Worm (Caenorhabditis elegans) whole organism, L4 larva: ENCODE data around the gene Y116A8B.1.

Experiments
- F26F4.8 ChIP-seq: fragments of 200-800 bp; sonication (Bioruptor generic); conservative IDR thresholded peaks from 2 replicates; pipeline ENCODE4 v1.3.6; 2022; ENCODE audit warnings: missing genetic modification characterization, missing compliant biosample characterization
- Y48G9A.11 ChIP-seq: fragments of 200-800 bp; sonication (Bioruptor generic); IDR thresholded peaks from 2 replicates; pipeline ENCODE4 v1.3.6; 2022; ENCODE audit warnings: missing genetic modification reagents, missing genetic modification characterization, missing compliant biosample characterization
- aha-1 ChIP-seq: fragments of 150-350 bp; peaks from one replicate; lab custom pipeline; 2014; ENCODE audit warnings: missing biosample characterization, missing genetic modification characterization
- ceh-28 ChIP-seq: fragments of 150-350 bp; optimal IDR thresholded peaks from 2 replicates; lab custom pipeline; 2014; ENCODE audit warnings: missing biosample characterization, missing genetic modification reagents, missing genetic modification characterization
- ctbp-1 ChIP-seq: fragments of 200-800 bp; sonication (Bioruptor generic); IDR thresholded peaks from 2 replicates; pipeline ENCODE4 v1.3.6; 2022; ENCODE audit warnings: missing genetic modification reagents, missing genetic modification characterization, missing compliant biosample characterization
- daf-12 ChIP-seq: fragments of 150-350 bp; optimal IDR thresholded peaks from 2 replicates; lab custom pipeline; 2014; ENCODE audit warnings: missing biosample characterization, missing genetic modification reagents, missing genetic modification characterization
- daf-16 ChIP-seq, 3 experiments: sonication (generic microtip); optimal IDR thresholded peaks; 2 replicates each; lab custom pipeline; 2016 to 2017; ENCODE audit warnings: missing genetic modification characterization in 3 of 3, missing genetic modification reagents in 3 of 3, mild to moderate bottlenecking in 2 of 3, missing compliant biosample characterization in 2 of 3, missing biosample characterization in 1 of 3, moderate library complexity in 1 of 3
- daf-19 ChIP-seq: fragments of 200-800 bp; sonication (Bioruptor generic); conservative IDR thresholded peaks from 2 replicates; pipeline ENCODE4 v1.3.6; 2022; ENCODE audit warnings: missing genetic modification characterization, missing compliant biosample characterization
- daf-8 ChIP-seq: fragments of 200-800 bp; sonication (Bioruptor generic); IDR thresholded peaks from 2 replicates; pipeline ENCODE4 v1.3.6; 2022; ENCODE audit warnings: missing genetic modification characterization, missing compliant biosample characterization
- dmd-6 ChIP-seq: fragments of 200-800 bp; sonication (Bioruptor generic); IDR thresholded peaks from 2 replicates; pipeline ENCODE4 v1.3.6; 2022; ENCODE audit warnings: missing genetic modification reagents, missing genetic modification characterization, missing compliant biosample characterization
- dpl-1 ChIP-seq: fragments of 150-350 bp; optimal IDR thresholded peaks from 2 replicates; lab custom pipeline; 2014; ENCODE audit warnings: missing biosample characterization, missing genetic modification reagents, missing genetic modification characterization
- dve-1 ChIP-seq: sonication (generic microtip); optimal IDR thresholded peaks from 2 replicates; lab custom pipeline; 2017; ENCODE audit warnings: antibody characterized with exemption, mild to moderate bottlenecking, missing genetic modification characterization, missing compliant biosample characterization; ENCODE audit not compliant: insufficient read depth
- fos-1 ChIP-seq: fragments of 150-350 bp; optimal IDR thresholded peaks from 2 replicates; lab custom pipeline; 2014; ENCODE audit warnings: missing biosample characterization, missing genetic modification characterization
- hif-1 ChIP-seq, 2 experiments: sonication (generic microtip); optimal IDR thresholded peaks; 2 replicates each; lab custom pipeline; 2016 to 2017; ENCODE audit warnings: missing compliant biosample characterization in 2 of 2, missing genetic modification characterization in 2 of 2, missing genetic modification reagents in 2 of 2, missing genotype in 2 of 2, mild to moderate bottlenecking in 1 of 2
- hlh-30 ChIP-seq: sonication (generic microtip); optimal IDR thresholded peaks from 2 replicates; lab custom pipeline; 2017; ENCODE audit warnings: antibody characterized with exemption, mild to moderate bottlenecking, missing genetic modification characterization, missing compliant biosample characterization; ENCODE audit not compliant: insufficient read depth
- jun-1 ChIP-seq: fragments of 150-350 bp; optimal IDR thresholded peaks from 2 replicates; lab custom pipeline; 2014; ENCODE audit warnings: missing biosample characterization, missing genetic modification reagents, missing genetic modification characterization
- lin-1 ChIP-seq: fragments of 200-800 bp; sonication (Bioruptor generic); IDR thresholded peaks from 2 replicates; pipeline ENCODE4 v1.3.6; 2022; ENCODE audit warnings: missing genetic modification reagents, missing genetic modification characterization, missing compliant biosample characterization
- lin-39 ChIP-seq: fragments of 150-350 bp; optimal IDR thresholded peaks from 2 replicates; lab custom pipeline; 2014; ENCODE audit warnings: missing biosample characterization, missing genetic modification reagents, missing genetic modification characterization
- mdl-1 ChIP-seq, 2 experiments: fragments of 150-350 bp in 1 of 2; sonication (generic microtip) in 1 of 2; optimal IDR thresholded peaks; 2 replicates each; lab custom pipeline; 2014 to 2017; ENCODE audit warnings: missing biosample characterization in 2 of 2, missing genetic modification characterization in 2 of 2
- mxl-3 ChIP-seq: fragments of 200-800 bp; sonication (Bioruptor generic); optimal IDR thresholded peaks from 2 replicates; lab custom pipeline; 2018; ENCODE audit warnings: mild to moderate bottlenecking, missing genetic modification characterization, missing compliant biosample characterization
- nhr-111 ChIP-seq: fragments of 200-800 bp; sonication (Bioruptor generic); optimal IDR thresholded peaks from 2 replicates; lab custom pipeline; 2018; ENCODE audit warnings: mild to moderate bottlenecking, missing genetic modification characterization, missing compliant biosample characterization
- nhr-25 ChIP-seq: sonication (generic microtip); optimal IDR thresholded peaks from 2 replicates; lab custom pipeline; 2017; ENCODE audit warnings: missing genetic modification characterization, mild to moderate bottlenecking, missing compliant biosample characterization, antibody characterized with exemption, moderate library complexity, borderline replicate concordance; ENCODE audit not compliant: insufficient read depth
- nhr-48 ChIP-seq: sonication (generic microtip); optimal IDR thresholded peaks from 2 replicates; lab custom pipeline; 2016; ENCODE audit warnings: mild to moderate bottlenecking, missing genetic modification characterization, missing compliant biosample characterization
- nhr-76 ChIP-seq: fragments of 150-350 bp; optimal IDR thresholded peaks from 2 replicates; lab custom pipeline; 2014; ENCODE audit warnings: missing biosample characterization, missing genetic modification characterization
- php-3 ChIP-seq: fragments of 200-800 bp; sonication (Bioruptor generic); IDR thresholded peaks from 2 replicates; pipeline ENCODE4 v1.3.6; 2022; ENCODE audit warnings: missing genetic modification reagents, missing genetic modification characterization, missing compliant biosample characterization
- saeg-2 ChIP-seq: fragments of 200-800 bp; sonication (Bioruptor generic); IDR thresholded peaks from 2 replicates; pipeline ENCODE4 v1.3.6; 2022; ENCODE audit warnings: missing genetic modification reagents, missing genetic modification characterization, missing compliant biosample characterization
- set-16 ChIP-seq: fragments of 200-800 bp; sonication (Bioruptor generic); IDR thresholded peaks from 2 replicates; pipeline ENCODE4 v1.3.6; 2022; ENCODE audit warnings: missing genetic modification reagents, missing genetic modification characterization, missing compliant biosample characterization
- skn-1 ChIP-seq: fragments of 150-350 bp; optimal IDR thresholded peaks from 2 replicates; lab custom pipeline; 2014; ENCODE audit warnings: missing biosample characterization, missing genetic modification characterization
- tag-97 ChIP-seq: fragments of 200-800 bp; sonication (Bioruptor generic); IDR thresholded peaks from 2 replicates; pipeline ENCODE4 v1.3.6; 2022; ENCODE audit warnings: missing genetic modification characterization, missing compliant biosample characterization
- unc-62 ChIP-seq, 3 experiments: fragments of 150-350 bp in 1 of 3; sonication (generic microtip); optimal IDR thresholded peaks in 2 of 3; peaks in 1 of 3; 1 replicate in 1 of 3; 2 replicates in 2 of 3; lab custom pipeline; 2014 to 2017; ENCODE audit warnings: missing biosample characterization in 3 of 3, missing genetic modification characterization in 3 of 3, missing genetic modification reagents in 3 of 3, missing genotype in 1 of 3
- zfp-2 ChIP-seq: sonication (generic microtip); optimal IDR thresholded peaks from 2 replicates; lab custom pipeline; 2016; ENCODE audit warnings: mild to moderate bottlenecking, missing genetic modification characterization, missing compliant biosample characterization
- zfp-3 ChIP-seq: fragments of 200-800 bp; sonication (Bioruptor generic); conservative IDR thresholded peaks from 2 replicates; pipeline ENCODE4 v1.3.6; 2022; ENCODE audit warnings: missing genetic modification reagents, missing genetic modification characterization, missing compliant biosample characterization
- ztf-11 ChIP-seq: fragments of 150-350 bp; optimal IDR thresholded peaks from 2 replicates; lab custom pipeline; 2014; ENCODE audit warnings: missing biosample characterization, missing genetic modification characterization

Y116A8B.1 gene

DNA sequence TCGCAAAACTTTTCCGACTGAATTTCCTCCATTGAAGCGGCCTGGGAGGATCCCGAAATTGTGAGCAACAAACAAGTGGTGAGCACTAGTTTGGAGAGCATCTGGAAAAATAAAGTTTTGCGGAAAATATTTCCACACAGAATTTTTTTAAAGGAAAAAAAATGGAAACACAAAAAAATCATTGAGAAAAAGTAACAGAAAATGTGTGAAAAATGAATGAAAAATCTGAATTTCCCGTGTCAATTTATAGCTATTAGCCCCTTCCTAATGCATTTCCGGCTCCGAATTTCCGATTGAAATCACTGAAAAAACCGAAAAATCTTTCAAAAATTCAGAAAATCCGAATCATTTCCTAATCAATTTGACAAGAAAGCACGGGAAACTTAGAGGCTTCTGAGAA, 24.4 kb upstream of the Y116A8B.1 start, which contains the start of gene flp-17:
Gene flp-17 (minus strand): TSS at position 101 of the 400 bp plus-strand sequence.
- TF ChIP-seq php-3 (GFP tag; lab: Robert Waterston, UW): no peak
- TF ChIP-seq, all 104 proteins: peak for 0

DNA sequence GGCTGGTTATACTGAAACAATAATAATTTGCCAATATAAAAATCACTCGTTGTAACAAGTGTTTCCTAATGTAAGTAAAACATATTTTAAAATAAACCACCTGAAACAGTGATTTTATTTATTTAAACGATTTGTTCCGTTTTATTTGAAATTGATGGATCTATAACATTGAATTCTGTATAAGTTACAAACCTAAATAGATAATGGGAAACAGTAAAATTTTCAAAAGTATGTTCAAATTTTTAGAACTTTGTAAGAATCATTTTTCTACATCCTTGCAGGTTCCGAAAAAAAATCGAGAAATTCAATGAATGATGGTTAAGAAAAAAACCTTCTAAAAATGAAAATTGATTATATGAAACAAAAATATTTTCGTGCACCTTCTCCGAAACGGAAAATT, 22.7 kb upstream of the Y116A8B.1 start:
- TF ChIP-seq F26F4.8 (GFP tag; lab: Robert Waterston, UW) (no peak), nhr-76 (tag; lab: Kevin White, UChicago) (no peak), skn-1 (tag; lab: Kevin White, UChicago) (no peak), lin-39 (tag; lab: Kevin White, UChicago) (no peak), tag-97 (GFP tag; lab: Robert Waterston, UW) (no peak), zfp-2 (tag; lab: Kevin White, UChicago) (no peak), nhr-111 (GFP tag; lab: Kevin White, UChicago) (no peak), ztf-11 (no peak), daf-16 (GFP tag; optimal IDR thresholded peaks at IDR 0.05; lab: Kevin White, UChicago) (no peak), daf-16 (tag; optimal IDR thresholded peaks at IDR 0.05; lab: Kevin White, UChicago) (no peak), nhr-25 (tag; lab: Kevin White, UChicago) (no peak), daf-12 (tag; lab: Kevin White, UChicago) (no peak), daf-8 (GFP tag; lab: Robert Waterston, UW) (no peak), zfp-3 (GFP tag; lab: Robert Waterston, UW) (no peak), hlh-30 (tag; lab: Kevin White, UChicago) (no peak), aha-1 (tag; lab: Kevin White, UChicago) (no peak), Y48G9A.11 (GFP tag; lab: Robert Waterston, UW) (no peak), dpl-1 (no peak), set-16 (no peak), saeg-2 (no peak)
- TF ChIP-seq, all 104 proteins: peak for 0

DNA sequence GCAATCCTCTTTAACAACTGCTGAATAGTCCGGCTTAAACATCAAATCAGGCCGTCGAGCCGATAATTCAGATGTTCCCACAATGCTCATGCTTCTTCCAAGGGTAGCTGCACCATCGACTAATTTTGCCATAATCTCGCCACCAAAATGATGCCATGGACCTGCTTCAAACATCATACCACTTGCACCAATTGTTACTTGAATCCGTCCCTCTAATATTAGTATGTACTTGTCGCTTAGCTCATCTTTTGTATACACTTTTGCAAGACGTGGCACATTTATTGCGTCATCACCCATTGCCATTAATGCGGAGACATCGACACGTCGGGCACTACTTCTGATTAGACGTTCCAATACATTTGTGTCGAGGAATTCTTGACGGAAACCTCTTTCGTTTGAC, 16.4 kb upstream of the Y116A8B.1 start:
- TF ChIP-seq ctbp-1 (no peak), aha-1 (tag; lab: Kevin White, UChicago) (peak; percentile 71)

DNA sequence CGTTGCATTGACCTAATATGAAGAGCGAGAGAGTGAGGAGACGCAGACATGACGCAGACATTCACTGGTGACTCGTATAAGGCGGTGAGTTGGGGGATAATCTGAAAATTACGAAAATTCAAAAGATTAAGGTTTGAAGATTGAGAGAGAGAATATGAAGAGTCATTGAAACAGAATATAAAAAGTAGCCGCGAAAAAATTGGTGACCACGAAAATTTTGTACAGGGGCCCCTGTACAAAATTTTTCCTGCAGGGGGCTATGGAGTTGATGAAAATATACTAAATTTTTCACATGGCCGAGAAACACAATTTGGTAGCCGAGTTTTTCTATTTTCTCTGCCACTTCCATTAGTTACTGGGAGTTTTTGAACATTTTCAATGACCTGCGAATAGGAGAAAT, 9.4 kb upstream of the Y116A8B.1 start, which contains the start of gene cnnm-1:
Gene cnnm-1 (minus strand): TSS at position 101 of the 400 bp plus-strand sequence.
- TF ChIP-seq dmd-6 (GFP tag; lab: Robert Waterston, UW) (no peak), fos-1 (tag; lab: Kevin White, UChicago) (no peak), lin-1 (no peak), nhr-48 (tag; lab: Kevin White, UChicago) (no peak), daf-19 (GFP tag; lab: Robert Waterston, UW) (no peak), hif-1 (tag; optimal IDR thresholded peaks at IDR 0.05; lab: Kevin White, UChicago) (no peak), jun-1 (tag; lab: Kevin White, UChicago) (no peak), mdl-1 (tag; optimal IDR thresholded peaks at IDR 0.05; lab: Kevin White, UChicago) (no peak), ceh-28 (tag; lab: Kevin White, UChicago) (no peak)

DNA sequence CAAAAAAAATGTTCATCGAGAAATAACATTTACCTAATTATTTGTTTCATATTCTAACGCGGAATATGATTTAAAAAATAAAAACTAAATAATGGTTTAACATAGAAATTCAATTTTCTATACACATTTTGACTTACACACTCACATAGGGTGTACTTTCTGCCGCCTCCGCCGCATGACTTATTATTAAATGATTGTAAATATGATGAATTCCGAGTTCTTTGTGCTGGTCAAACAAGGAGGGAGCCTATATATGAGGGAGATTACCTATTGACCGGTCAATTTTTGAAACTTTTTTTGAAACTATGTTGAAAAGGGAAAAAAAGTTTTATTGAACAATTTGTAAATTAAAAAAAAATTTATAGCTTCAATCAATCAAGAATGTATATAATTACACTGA, 8.3 kb upstream of the Y116A8B.1 start:
- peak in 1 of 2 experiments; percentile 79 for TF ChIP-seq unc-62 (GFP tag; optimal IDR thresholded peaks at IDR 0.05 in 1 of 2; lab: Kevin White, UChicago)
- TF ChIP-seq unc-62 (tag; optimal IDR thresholded peaks at IDR 0.05; lab: Kevin White, UChicago): no peak
- TF ChIP-seq nhr-111 (GFP tag; lab: Kevin White, UChicago): no peak
- TF ChIP-seq daf-16 (GFP tag; optimal IDR thresholded peaks at IDR 0.05; lab: Kevin White, UChicago): no peak
- peak; percentile 30 for TF ChIP-seq daf-16 (tag; optimal IDR thresholded peaks at IDR 0.05; lab: Kevin White, UChicago)
- no peak for TF ChIP-seq dpl-1
- no peak for TF ChIP-seq mxl-3 (GFP tag; lab: Kevin White, UChicago)
- no peak for TF ChIP-seq daf-8 (GFP tag; lab: Robert Waterston, UW)
- TF ChIP-seq dve-1: peak; percentile 37
- TF ChIP-seq, all 104 proteins: peak for 3
